Worm (Caenorhabditis elegans) whole organism, L4 larva: Measurements from ENCODE around the gene nsph-4.2.

ENCODE experiments used
- R02D3.7 ChIP-seq: fragments of 150-350 bp; sonication (generic microtip); optimal IDR thresholded peaks from 3 replicates; lab custom pipeline; 2014; ENCODE audit warnings: missing biosample characterization, missing genetic modification characterization
- Y105C5A.15 ChIP-seq: fragments of 200-800 bp; sonication (Bioruptor generic); IDR thresholded peaks from 2 replicates; pipeline ENCODE4 v1.3.6; 2022; ENCODE audit warnings: missing genetic modification characterization, missing compliant biosample characterization
- Y5F2A.4 ChIP-seq: fragments of 200-800 bp; sonication (Bioruptor generic); optimal IDR thresholded peaks from 2 replicates; lab custom pipeline; 2018; ENCODE audit warnings: mild to moderate bottlenecking, missing genetic modification characterization, missing compliant biosample characterization
- ZK337.2 ChIP-seq: fragments of 200-800 bp; sonication (Bioruptor generic); IDR thresholded peaks from 2 replicates; pipeline ENCODE4 v1.3.6; 2022; ENCODE audit warnings: missing genetic modification reagents, missing genetic modification characterization, missing compliant biosample characterization
- aha-1 ChIP-seq: fragments of 150-350 bp; peaks from one replicate; lab custom pipeline; 2014; ENCODE audit warnings: missing biosample characterization, missing genetic modification characterization
- arid-1 ChIP-seq: fragments of 200-800 bp; sonication (Bioruptor generic); conservative IDR thresholded peaks from 2 replicates; pipeline ENCODE4 v1.3.6; 2022; ENCODE audit warnings: missing genetic modification reagents, missing genetic modification characterization, missing compliant biosample characterization
- attf-4 ChIP-seq: sonication (generic microtip); optimal IDR thresholded peaks from 3 replicates; lab custom pipeline; 2017; ENCODE audit warnings: missing biosample characterization, missing genetic modification characterization
- cey-2 ChIP-seq: sonication (generic microtip); optimal IDR thresholded peaks from 3 replicates; lab custom pipeline; 2017; ENCODE audit warnings: missing genetic modification characterization, mild to moderate bottlenecking, missing compliant biosample characterization, antibody characterized with exemption, borderline replicate concordance; ENCODE audit not compliant: insufficient read depth
- ctbp-1 ChIP-seq: fragments of 200-800 bp; sonication (Bioruptor generic); IDR thresholded peaks from 2 replicates; pipeline ENCODE4 v1.3.6; 2022; ENCODE audit warnings: missing genetic modification reagents, missing genetic modification characterization, missing compliant biosample characterization
- daf-16 ChIP-seq, 3 experiments: sonication (generic microtip); optimal IDR thresholded peaks; 2 replicates each; lab custom pipeline; 2016 to 2017; ENCODE audit warnings: missing genetic modification characterization in 3 of 3, missing genetic modification reagents in 3 of 3, mild to moderate bottlenecking in 2 of 3, missing compliant biosample characterization in 2 of 3, missing biosample characterization in 1 of 3, moderate library complexity in 1 of 3
- daf-19 ChIP-seq: fragments of 200-800 bp; sonication (Bioruptor generic); conservative IDR thresholded peaks from 2 replicates; pipeline ENCODE4 v1.3.6; 2022; ENCODE audit warnings: missing genetic modification characterization, missing compliant biosample characterization
- daf-8 ChIP-seq: fragments of 200-800 bp; sonication (Bioruptor generic); IDR thresholded peaks from 2 replicates; pipeline ENCODE4 v1.3.6; 2022; ENCODE audit warnings: missing genetic modification characterization, missing compliant biosample characterization
- dmd-6 ChIP-seq: fragments of 200-800 bp; sonication (Bioruptor generic); IDR thresholded peaks from 2 replicates; pipeline ENCODE4 v1.3.6; 2022; ENCODE audit warnings: missing genetic modification reagents, missing genetic modification characterization, missing compliant biosample characterization
- dmd-8 ChIP-seq: fragments of 200-800 bp; sonication (Bioruptor generic); IDR thresholded peaks from 2 replicates; pipeline ENCODE4 v1.3.6; 2022; ENCODE audit warnings: missing genetic modification characterization, missing compliant biosample characterization
- dve-1 ChIP-seq: sonication (generic microtip); optimal IDR thresholded peaks from 2 replicates; lab custom pipeline; 2017; ENCODE audit warnings: antibody characterized with exemption, mild to moderate bottlenecking, missing genetic modification characterization, missing compliant biosample characterization; ENCODE audit not compliant: insufficient read depth
- egl-27 ChIP-seq: sonication (generic microtip); optimal IDR thresholded peaks from 3 replicates; lab custom pipeline; 2017; ENCODE audit warnings: missing biosample characterization, missing genetic modification reagents, missing genetic modification characterization
- hlh-11 ChIP-seq: fragments of 200-800 bp; sonication (Bioruptor generic); optimal IDR thresholded peaks from 2 replicates; lab custom pipeline; 2018; ENCODE audit warnings: mild to moderate bottlenecking, missing genetic modification characterization, missing compliant biosample characterization
- lin-29 ChIP-seq: fragments of 200-800 bp; sonication (Bioruptor generic); IDR thresholded peaks from 2 replicates; pipeline ENCODE4 v1.3.6; 2022; ENCODE audit warnings: missing genetic modification reagents, missing genetic modification characterization, missing compliant biosample characterization
- lin-38 ChIP-seq: fragments of 200-800 bp; sonication (Bioruptor generic); IDR thresholded peaks from 2 replicates; pipeline ENCODE4 v1.3.6; 2022; ENCODE audit warnings: missing genetic modification reagents, missing genetic modification characterization, missing compliant biosample characterization
- lin-39 ChIP-seq: fragments of 150-350 bp; optimal IDR thresholded peaks from 2 replicates; lab custom pipeline; 2014; ENCODE audit warnings: missing biosample characterization, missing genetic modification reagents, missing genetic modification characterization
- lsy-2 ChIP-seq, 2 experiments: fragments of 150-350 bp in 1 of 2; sonication (generic microtip) in 1 of 2; optimal IDR thresholded peaks; 2 replicates each; lab custom pipeline; 2014 to 2017; ENCODE audit warnings: missing biosample characterization in 2 of 2, missing genetic modification characterization in 2 of 2
- mep-1 ChIP-seq: fragments of 150-350 bp; sonication (generic microtip); optimal IDR thresholded peaks from 3 replicates; lab custom pipeline; 2014; ENCODE audit warnings: missing biosample characterization, missing genetic modification characterization
- nhr-111 ChIP-seq: fragments of 200-800 bp; sonication (Bioruptor generic); optimal IDR thresholded peaks from 2 replicates; lab custom pipeline; 2018; ENCODE audit warnings: mild to moderate bottlenecking, missing genetic modification characterization, missing compliant biosample characterization
- nhr-237 ChIP-seq: sonication (generic microtip); optimal IDR thresholded peaks from 2 replicates; lab custom pipeline; 2017; ENCODE audit warnings: missing biosample characterization, missing genetic modification characterization
- nhr-25 ChIP-seq: sonication (generic microtip); optimal IDR thresholded peaks from 2 replicates; lab custom pipeline; 2017; ENCODE audit warnings: missing genetic modification characterization, mild to moderate bottlenecking, missing compliant biosample characterization, antibody characterized with exemption, moderate library complexity, borderline replicate concordance; ENCODE audit not compliant: insufficient read depth
- nhr-28 ChIP-seq: fragments of 150-350 bp; optimal IDR thresholded peaks from 2 replicates; lab custom pipeline; 2014; ENCODE audit warnings: missing biosample characterization, missing genetic modification characterization
- nhr-41 ChIP-seq: fragments of 200-800 bp; sonication (Bioruptor generic); IDR thresholded peaks from 2 replicates; pipeline ENCODE4 v1.3.6; 2022; ENCODE audit warnings: missing genetic modification reagents, missing genetic modification characterization, missing compliant biosample characterization
- nhr-76 ChIP-seq: fragments of 150-350 bp; optimal IDR thresholded peaks from 2 replicates; lab custom pipeline; 2014; ENCODE audit warnings: missing biosample characterization, missing genetic modification characterization
- php-3 ChIP-seq: fragments of 200-800 bp; sonication (Bioruptor generic); IDR thresholded peaks from 2 replicates; pipeline ENCODE4 v1.3.6; 2022; ENCODE audit warnings: missing genetic modification reagents, missing genetic modification characterization, missing compliant biosample characterization
- saeg-2 ChIP-seq: fragments of 200-800 bp; sonication (Bioruptor generic); IDR thresholded peaks from 2 replicates; pipeline ENCODE4 v1.3.6; 2022; ENCODE audit warnings: missing genetic modification reagents, missing genetic modification characterization, missing compliant biosample characterization
- set-16 ChIP-seq: fragments of 200-800 bp; sonication (Bioruptor generic); IDR thresholded peaks from 2 replicates; pipeline ENCODE4 v1.3.6; 2022; ENCODE audit warnings: missing genetic modification reagents, missing genetic modification characterization, missing compliant biosample characterization
- skn-1 ChIP-seq: fragments of 150-350 bp; optimal IDR thresholded peaks from 2 replicates; lab custom pipeline; 2014; ENCODE audit warnings: missing biosample characterization, missing genetic modification characterization
- snpc-1.2 ChIP-seq: fragments of 200-800 bp; sonication (Bioruptor generic); IDR thresholded peaks from 2 replicates; pipeline ENCODE4 v1.3.6; 2022; ENCODE audit warnings: missing genetic modification reagents, missing genetic modification characterization, missing compliant biosample characterization
- spr-1 ChIP-seq: sonication (generic microtip); optimal IDR thresholded peaks from 2 replicates; lab custom pipeline; 2016; ENCODE audit warnings: mild to moderate bottlenecking, missing genetic modification characterization, missing compliant biosample characterization
- unc-130 ChIP-seq: sonication (generic microtip); optimal IDR thresholded peaks from 2 replicates; lab custom pipeline; 2016; ENCODE audit warnings: missing genetic modification reagents, missing genetic modification characterization, missing compliant biosample characterization
- unc-39 ChIP-seq: sonication (generic microtip); optimal IDR thresholded peaks from 2 replicates; lab custom pipeline; 2017; ENCODE audit warnings: missing biosample characterization, missing genetic modification characterization
- zag-1 ChIP-seq: fragments of 150-350 bp; optimal IDR thresholded peaks from 2 replicates; lab custom pipeline; 2014; ENCODE audit warnings: missing biosample characterization, missing genetic modification characterization
- zip-11 ChIP-seq: fragments of 200-800 bp; sonication (Bioruptor generic); IDR thresholded peaks from 2 replicates; pipeline ENCODE4 v1.3.6; 2022; ENCODE audit warnings: missing genetic modification characterization, missing compliant biosample characterization
- ztf-11 ChIP-seq: fragments of 150-350 bp; optimal IDR thresholded peaks from 2 replicates; lab custom pipeline; 2014; ENCODE audit warnings: missing biosample characterization, missing genetic modification characterization

The nsph-4.2 gene

DNA sequence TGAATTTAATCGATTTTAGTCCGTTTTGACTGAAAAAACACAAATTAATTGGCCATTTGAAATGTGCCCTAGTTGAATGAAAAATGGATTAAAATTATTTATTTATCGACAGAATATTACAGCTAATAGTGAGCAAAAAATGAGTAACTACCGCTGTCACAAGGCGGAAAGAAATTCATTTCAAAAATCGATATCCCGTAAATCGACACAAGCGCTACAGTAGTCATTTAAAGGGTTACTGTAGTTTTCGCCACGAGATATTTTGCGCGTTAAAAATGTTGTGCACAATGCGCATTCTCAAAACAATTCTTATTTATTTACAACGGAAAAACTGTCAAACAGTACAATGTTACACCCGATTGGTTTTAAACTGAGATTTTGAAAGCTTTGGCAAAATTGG is 8.0 kb upstream of the nsph-4.2 start:
- TF ChIP-seq R02D3.7 (peak; percentile 9), lin-38 (GFP tag; lab: Robert Waterston, UW) (peak; percentile 41), mep-1 (tag; lab: Kevin White, UChicago) (peak; percentile 5), nhr-41 (no peak), aha-1 (tag; lab: Kevin White, UChicago) (peak; percentile 53), lin-39 (tag; lab: Kevin White, UChicago) (no peak), snpc-1.2 (GFP tag; lab: Robert Waterston, UW) (0 out of 2 replicates have a peak, but pooled peaks have one; percentile 43), lsy-2 (tag; optimal IDR thresholded peaks at IDR 0.05; lab: Kevin White, UChicago) (peak in 1 of 2 experiments; percentile 8)

DNA sequence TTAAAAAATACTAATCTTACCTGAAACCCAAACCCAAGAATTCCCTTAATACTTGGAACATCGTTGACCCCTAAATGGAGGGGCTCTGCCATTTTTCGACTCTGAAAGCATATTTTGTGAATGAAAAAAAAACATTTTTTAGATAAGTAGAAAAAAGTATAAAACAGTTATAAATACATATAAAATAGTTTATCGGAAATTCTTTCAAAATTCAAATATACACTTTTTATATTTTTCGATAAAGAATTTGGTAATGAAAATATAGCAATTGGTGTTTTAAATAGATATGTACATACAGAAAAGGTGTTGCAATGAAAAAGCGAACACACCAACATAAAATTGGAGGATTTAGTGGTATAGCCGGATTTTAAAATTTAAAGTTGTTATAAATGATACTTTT is 3.5 kb upstream of the nsph-4.2 start, which contains the start of gene Y59E9AL.4:
Y59E9AL.4 (minus strand) TSS at position 101 of the 400 bp plus-strand sequence.
- no peak for TF ChIP-seq hlh-11 (tag; lab: Kevin White, UChicago)
- no peak for TF ChIP-seq nhr-76
- TF ChIP-seq Y105C5A.15 (GFP tag; lab: Robert Waterston, UW): no peak
- TF ChIP-seq unc-130 (GFP tag; lab: Kevin White, UChicago): no peak
- TF ChIP-seq nhr-28: no peak
- no peak for TF ChIP-seq spr-1 (tag; lab: Kevin White, UChicago)
- no peak for TF ChIP-seq dve-1 (tag; lab: Kevin White, UChicago)
- no peak for TF ChIP-seq attf-4 (tag; lab: Kevin White, UChicago)
- TF ChIP-seq ctbp-1: no peak
- TF ChIP-seq nhr-41: no peak

DNA sequence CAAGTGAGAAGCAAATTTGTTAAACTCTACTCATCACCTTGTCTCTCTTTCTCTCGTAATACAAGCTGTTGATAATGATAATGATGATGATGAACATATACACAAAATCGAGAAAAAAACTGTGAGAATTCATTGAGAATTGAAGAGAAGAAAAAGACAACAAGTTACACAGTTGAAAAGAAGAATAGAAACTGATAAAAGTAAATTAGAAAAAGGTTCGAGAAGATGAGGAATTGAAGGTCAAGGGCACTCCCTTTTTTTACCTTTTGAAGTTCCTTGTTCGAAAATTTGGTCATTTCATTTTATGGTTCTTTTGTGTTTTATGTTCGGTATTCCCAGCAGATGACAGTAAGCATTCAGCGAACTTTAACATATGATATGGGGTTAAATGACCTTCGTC is 2.2 kb upstream of the nsph-4.2 start:
- TF ChIP-seq nhr-28: peak; percentile 48
- peak; percentile 49 for TF ChIP-seq cey-2 (tag; lab: Kevin White, UChicago)
- TF ChIP-seq saeg-2 (GFP tag; lab: Robert Waterston, UW): no peak
- TF ChIP-seq nhr-25 (tag; lab: Kevin White, UChicago): peak; percentile 49
- TF ChIP-seq nhr-76: peak; percentile 15
- TF ChIP-seq dmd-6: no peak
- TF ChIP-seq dve-1 (tag; lab: Kevin White, UChicago): peak; percentile 7
- TF ChIP-seq, all 104 proteins: peak for 5

DNA sequence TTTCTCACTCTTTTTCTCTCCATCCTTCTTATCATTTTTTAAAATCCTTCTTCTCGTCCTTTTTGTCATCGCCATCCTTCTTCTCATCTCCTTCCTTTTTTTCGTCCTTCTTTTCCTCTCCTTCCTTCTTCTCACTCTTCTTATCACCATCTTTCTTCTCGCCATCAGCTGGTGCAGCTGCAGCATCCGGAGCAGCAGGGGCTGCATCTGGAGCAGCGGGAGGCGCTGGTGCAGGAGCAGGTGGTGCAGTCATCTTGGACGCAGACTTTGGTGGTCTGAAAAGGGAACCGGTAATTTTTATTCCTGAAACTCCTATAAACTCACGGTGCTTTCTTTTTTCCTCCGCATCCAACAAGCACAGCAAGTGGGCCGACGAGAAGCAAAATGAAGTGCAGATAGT is 3.1 kb downstream of the nsph-4.2 start:
- TF ChIP-seq ztf-11 (no peak), dmd-8 (GFP tag; lab: Robert Waterston, UW) (0 out of 2 replicates have a peak, but pooled peaks have one; percentile 18), spr-1 (tag; lab: Kevin White, UChicago) (no peak), php-3 (no peak), egl-27 (tag; lab: Kevin White, UChicago) (no peak), zag-1 (tag; lab: Kevin White, UChicago) (no peak), nhr-111 (GFP tag; lab: Kevin White, UChicago) (no peak), set-16 (GFP tag; lab: Robert Waterston, UW) (peak; percentile 89), mep-1 (tag; lab: Kevin White, UChicago) (no peak), daf-16 (GFP tag; optimal IDR thresholded peaks at IDR 0.05; lab: Kevin White, UChicago) (no peak), daf-16 (tag; optimal IDR thresholded peaks at IDR 0.05; lab: Kevin White, UChicago) (no peak), nhr-237 (tag; lab: Kevin White, UChicago) (no peak), dmd-6 (no peak), attf-4 (tag; lab: Kevin White, UChicago) (no peak), skn-1 (tag; lab: Kevin White, UChicago) (no peak), Y105C5A.15 (GFP tag; lab: Robert Waterston, UW) (0 out of 2 replicates have a peak, but pooled peaks have one; percentile 15), daf-8 (no peak), aha-1 (tag; lab: Kevin White, UChicago) (peak; percentile 65), ZK337.2 (no peak), R02D3.7 (no peak), daf-19 (GFP tag; lab: Robert Waterston, UW) (no peak), zip-11 (GFP tag; lab: Robert Waterston, UW) (no peak), lsy-2 (tag; optimal IDR thresholded peaks at IDR 0.05; lab: Kevin White, UChicago) (no peak), nhr-25 (tag; lab: Kevin White, UChicago) (no peak), Y5F2A.4 (GFP tag; lab: Kevin White, UChicago) (no peak), unc-39 (tag; lab: Kevin White, UChicago) (no peak), lin-29 (GFP tag; lab: Robert Waterston, UW) (no peak), unc-130 (GFP tag; lab: Kevin White, UChicago) (no peak), arid-1 (GFP tag; lab: Robert Waterston, UW) (no peak)
- TF ChIP-seq, all 104 proteins: peak for 4
